Fruit fly (Drosophila melanogaster) S2 (cell line): ENCODE data around the gene CG13931.

ENCODE experiments used
- CG8478 ChIP-seq: fragments of >200 bp; optimal IDR thresholded peaks from 2 replicates; lab custom pipeline; 2018
- CTCF ChIP-seq, 2 experiments: fragments of >200 bp; optimal IDR thresholded peaks; 2 replicates each; lab custom pipeline; 2018

- TF ChIP-seq CG8478 (lab: Kevin White, UChicago) (no peak), CTCF (optimal IDR thresholded peaks at IDR 0.05; lab: Kevin White, UChicago) (no peak)
Observed at dm6 chr3L:1739522-1740128, 37.4 kb upstream of the CG13931 start.
